Worm (Caenorhabditis elegans) whole organism, late embryonic: ENCODE data around the gene wht-8.

Experiments used
- C38D4.7 ChIP-seq: fragments of 200-800 bp; sonication (Bioruptor generic); optimal IDR thresholded peaks from 2 replicates; lab custom pipeline; 2018; ENCODE audit warnings: mild to moderate bottlenecking, missing genetic modification characterization, moderate library complexity, missing compliant biosample characterization
- F13H6.1 ChIP-seq: sonication (generic microtip); optimal IDR thresholded peaks from 2 replicates; lab custom pipeline; 2016; ENCODE audit warnings: missing genetic modification characterization, missing compliant biosample characterization
- K02D7.2 ChIP-seq: sonication (generic microtip); optimal IDR thresholded peaks from 2 replicates; lab custom pipeline; 2017; ENCODE audit warnings: mild to moderate bottlenecking, missing genetic modification characterization, missing compliant biosample characterization
- ama-1 ChIP-seq: fragments of 150-350 bp; optimal IDR thresholded peaks from 2 replicates; lab custom pipeline; 2014
- ceh-18 ChIP-seq: sonication (generic microtip); optimal IDR thresholded peaks from 2 replicates; lab custom pipeline; 2016; ENCODE audit warnings: missing genetic modification characterization, missing compliant biosample characterization
- ceh-2 ChIP-seq: sonication (generic microtip); optimal IDR thresholded peaks from 2 replicates; lab custom pipeline; 2016; ENCODE audit warnings: missing genotype, missing genetic modification characterization, missing compliant biosample characterization
- ceh-31 ChIP-seq: sonication (generic microtip); optimal IDR thresholded peaks from 2 replicates; lab custom pipeline; 2016; ENCODE audit warnings: missing genetic modification characterization, missing compliant biosample characterization
- ceh-34 ChIP-seq: sonication (generic microtip); optimal IDR thresholded peaks from 2 replicates; lab custom pipeline; 2016; ENCODE audit warnings: mild to moderate bottlenecking, missing genetic modification characterization, missing compliant biosample characterization
- ceh-45 ChIP-seq: fragments of 200-800 bp; sonication (Bioruptor generic); IDR thresholded peaks from 2 replicates; pipeline ENCODE4 v1.3.6; 2022; ENCODE audit warnings: missing genetic modification reagents, missing genetic modification characterization, missing compliant biosample characterization
- ceh-6 ChIP-seq: fragments of 200-800 bp; sonication (Bioruptor generic); optimal IDR thresholded peaks from 2 replicates; lab custom pipeline; 2018; ENCODE audit warnings: mild to moderate bottlenecking, missing genetic modification characterization, missing compliant biosample characterization
- che-1 ChIP-seq: sonication (generic microtip); optimal IDR thresholded peaks from 2 replicates; lab custom pipeline; 2016; ENCODE audit warnings: mild to moderate bottlenecking, missing genetic modification characterization, missing compliant biosample characterization
- dmd-4 ChIP-seq: sonication (generic microtip); optimal IDR thresholded peaks from 2 replicates; lab custom pipeline; 2016; ENCODE audit warnings: borderline replicate concordance, missing genetic modification characterization, missing compliant biosample characterization
- dve-1 ChIP-seq: sonication (generic microtip); optimal IDR thresholded peaks from 2 replicates; lab custom pipeline; 2017; ENCODE audit warnings: antibody characterized with exemption, mild to moderate bottlenecking, missing genetic modification characterization, missing compliant biosample characterization
- elt-2 ChIP-seq: sonication (generic microtip); optimal IDR thresholded peaks from 2 replicates; lab custom pipeline; 2016; ENCODE audit warnings: missing genetic modification reagents, missing genetic modification characterization, missing compliant biosample characterization
- ets-4 ChIP-seq: sonication (generic microtip); optimal IDR thresholded peaks from 2 replicates; lab custom pipeline; 2016; ENCODE audit warnings: missing genetic modification characterization, missing compliant biosample characterization
- eyg-1 ChIP-seq: sonication (generic microtip); optimal IDR thresholded peaks from 2 replicates; lab custom pipeline; 2016; ENCODE audit warnings: missing genotype, missing genetic modification characterization, missing compliant biosample characterization
- fkh-6 ChIP-seq: sonication (generic microtip); optimal IDR thresholded peaks from 2 replicates; lab custom pipeline; 2016; ENCODE audit warnings: missing genetic modification characterization, missing compliant biosample characterization
- hlh-13 ChIP-seq: fragments of 200-800 bp; sonication (Bioruptor generic); optimal IDR thresholded peaks from 2 replicates; lab custom pipeline; 2018; ENCODE audit warnings: mild to moderate bottlenecking, missing genetic modification characterization, missing compliant biosample characterization
- lim-6 ChIP-seq: sonication (generic microtip); optimal IDR thresholded peaks from 2 replicates; lab custom pipeline; 2016; ENCODE audit warnings: missing genetic modification characterization, missing compliant biosample characterization
- lin-11 ChIP-seq: fragments of 200-800 bp; sonication (Bioruptor generic); optimal IDR thresholded peaks from 2 replicates; lab custom pipeline; 2018; ENCODE audit warnings: mild to moderate bottlenecking, missing genetic modification characterization, missing compliant biosample characterization
- nfya-1 ChIP-seq: sonication (generic microtip); optimal IDR thresholded peaks from 2 replicates; lab custom pipeline; 2017; ENCODE audit warnings: missing genetic modification characterization, mild to moderate bottlenecking, missing compliant biosample characterization, antibody characterized with exemption, moderate library complexity
- odd-2 ChIP-seq: sonication (generic microtip); optimal IDR thresholded peaks from 2 replicates; lab custom pipeline; 2017; ENCODE audit warnings: antibody characterized with exemption, mild to moderate bottlenecking, missing genetic modification characterization, missing compliant biosample characterization
- pag-3 ChIP-seq: sonication (generic microtip); optimal IDR thresholded peaks from 2 replicates; lab custom pipeline; 2016; ENCODE audit warnings: missing compliant biosample characterization, missing genetic modification characterization, borderline replicate concordance
- pat-9 ChIP-seq: fragments of 200-800 bp; sonication (Bioruptor generic); optimal IDR thresholded peaks from 2 replicates; lab custom pipeline; 2018; ENCODE audit warnings: mild to moderate bottlenecking, missing genetic modification characterization, moderate library complexity, missing compliant biosample characterization
- pax-1 ChIP-seq: fragments of 150-350 bp; optimal IDR thresholded peaks from 2 replicates; lab custom pipeline; 2014; ENCODE audit warnings: missing biosample characterization, missing genetic modification characterization
- pha-2 ChIP-seq: sonication (generic microtip); optimal IDR thresholded peaks from 2 replicates; lab custom pipeline; 2017; ENCODE audit warnings: mild to moderate bottlenecking, missing genetic modification characterization, missing compliant biosample characterization
- pros-1 ChIP-seq: fragments of 150-350 bp; optimal IDR thresholded peaks from 2 replicates; lab custom pipeline; 2014; ENCODE audit warnings: missing biosample characterization, missing genetic modification reagents, missing genetic modification characterization
- rnt-1 ChIP-seq: sonication (generic microtip); optimal IDR thresholded peaks from 2 replicates; lab custom pipeline; 2016; ENCODE audit warnings: missing genetic modification characterization, missing compliant biosample characterization
- sox-2 ChIP-seq: fragments of 200-800 bp; sonication (Bioruptor generic); IDR thresholded peaks from 2 replicates; pipeline ENCODE4 v1.3.6; 2022; ENCODE audit warnings: missing genetic modification reagents, missing genetic modification characterization, missing compliant biosample characterization
- tbx-7 ChIP-seq: sonication (generic microtip); optimal IDR thresholded peaks from 2 replicates; lab custom pipeline; 2016; ENCODE audit warnings: missing genotype, missing genetic modification characterization, missing compliant biosample characterization

The wht-8 gene

ce11 chrIII:11195553-11195952 lies 23.0 kb upstream of the wht-8 start:
- TF ChIP-seq lim-6 (tag; lab: Kevin White, UChicago) (no peak), elt-2 (tag; lab: Kevin White, UChicago) (peak; percentile 72)

- no peak for TF ChIP-seq C38D4.7 (GFP tag; lab: Kevin White, UChicago)
- TF ChIP-seq, all 69 proteins: peak for 0
These were observed 21.3 kb upstream of the wht-8 start for ce11 chrIII:11197327-11197726.

- TF ChIP-seq F13H6.1 (tag; lab: Kevin White, UChicago) (no peak), odd-2 (tag; lab: Kevin White, UChicago) (no peak), rnt-1 (no peak), ceh-2 (tag; lab: Kevin White, UChicago) (no peak), che-1 (tag; lab: Kevin White, UChicago) (no peak), sox-2 (GFP tag; lab: Robert Waterston, UW) (no peak), ceh-18 (no peak), pros-1 (tag; lab: Kevin White, UChicago) (no peak), lin-11 (tag; lab: Kevin White, UChicago) (no peak), tbx-7 (tag; lab: Kevin White, UChicago) (no peak)
- TF ChIP-seq, all 69 proteins: peak for 0
These were observed 17.6 kb upstream of the wht-8 start for ce11 chrIII:11200879-11201518.

ce11 chrIII:11202992-11203391 lies 15.6 kb upstream of the wht-8 start:
- TF ChIP-seq pat-9 (tag; lab: Kevin White, UChicago) (peak; percentile 8), ceh-34 (peak; percentile 20), ceh-18 (peak; percentile 33), ceh-6 (no peak), nfya-1 (peak; percentile 21)
- TF ChIP-seq, all 69 proteins: peak for 4

- TF ChIP-seq ama-1 (lab: Kevin White, UChicago) (no peak), ceh-6 (no peak), tbx-7 (tag; lab: Kevin White, UChicago) (no peak), dve-1 (tag; lab: Kevin White, UChicago) (no peak), pax-1 (tag; lab: Kevin White, UChicago) (no peak), rnt-1 (no peak), eyg-1 (tag; lab: Kevin White, UChicago) (no peak), K02D7.2 (tag; lab: Kevin White, UChicago) (no peak), hlh-13 (no peak)
These were observed 11.7 kb upstream of the wht-8 start for ce11 chrIII:11206875-11207274.

ce11 chrIII:11207825-11208224 lies 10.8 kb upstream of the wht-8 start:
- TF ChIP-seq dve-1 (tag; lab: Kevin White, UChicago) (peak; percentile 96), ceh-45 (GFP tag; lab: Robert Waterston, UW) (no peak)
- TF ChIP-seq, all 69 proteins: peak for 1

ce11 chrIII:11208371-11208770 lies 10.2 kb upstream of the wht-8 start:
- TF ChIP-seq pag-3 (tag; lab: Kevin White, UChicago), result no peak
- no peak for TF ChIP-seq ceh-31
- TF ChIP-seq dmd-4 (tag; lab: Kevin White, UChicago), result no peak
- TF ChIP-seq sox-2 (GFP tag; lab: Robert Waterston, UW), result no peak
- no peak for TF ChIP-seq C38D4.7 (GFP tag; lab: Kevin White, UChicago)
- no peak for TF ChIP-seq fkh-6 (tag; lab: Kevin White, UChicago)
- no peak for TF ChIP-seq pat-9 (tag; lab: Kevin White, UChicago)
- no peak for TF ChIP-seq ets-4 (tag; lab: Kevin White, UChicago)
- TF ChIP-seq pha-2 (tag; lab: Kevin White, UChicago), result no peak
